Fruit fly (Drosophila melanogaster) whole organism, embryonic: Measurements from ENCODE around the gene CG10348.

ENCODE experiments used
- BEAF-32 ChIP-seq: fragments of 200-800 bp; sonication (Bioruptor generic); optimal IDR thresholded peaks from 3 replicates; lab custom pipeline; 2017; ENCODE audit warnings: missing biosample characterization, missing genetic modification characterization, mild to moderate bottlenecking, moderate library complexity, missing genetic modification reagents
- Bgb ChIP-seq: fragments of 200-800 bp; sonication (Bioruptor generic); IDR thresholded peaks from 2 replicates; pipeline ENCODE4 v1.3.6; 2022; ENCODE audit warnings: missing biosample characterization, missing genetic modification characterization; ENCODE audit not compliant: partially characterized antibody
- CG10462 ChIP-seq: fragments of 200-800 bp; sonication (Bioruptor generic); optimal IDR thresholded peaks from 2 replicates; lab custom pipeline; 2016; ENCODE audit warnings: missing biosample characterization, missing genetic modification characterization
- CG10565 ChIP-seq: fragments of 200-800 bp; sonication (Bioruptor generic); optimal IDR thresholded peaks from 3 replicates; lab custom pipeline; 2016; ENCODE audit warnings: missing biosample characterization, mild to moderate bottlenecking, missing genetic modification characterization
- CG10654 ChIP-seq: fragments of 200-800 bp; sonication (Bioruptor generic); optimal IDR thresholded peaks from 2 replicates; lab custom pipeline; 2016; ENCODE audit warnings: missing biosample characterization, missing genetic modification characterization
- CG13287 ChIP-seq: fragments of 200-800 bp; sonication (Bioruptor generic); IDR thresholded peaks from 2 replicates; pipeline ENCODE4 v1.3.6; 2022; ENCODE audit warnings: missing biosample characterization, missing genetic modification characterization; ENCODE audit not compliant: partially characterized antibody
- CG17912 ChIP-seq: fragments of 200-800 bp; sonication (Bioruptor generic); optimal IDR thresholded peaks from 2 replicates; lab custom pipeline; 2018; ENCODE audit warnings: missing biosample characterization, mild to moderate bottlenecking, missing genetic modification characterization
- CG18476 ChIP-seq: fragments of 200-800 bp; sonication (Bioruptor generic); optimal IDR thresholded peaks from 2 replicates; lab custom pipeline; 2016; ENCODE audit warnings: missing biosample characterization, mild to moderate bottlenecking, missing genetic modification characterization
- CG3065 ChIP-seq: fragments of 200-800 bp; sonication (Bioruptor generic); optimal IDR thresholded peaks from 2 replicates; lab custom pipeline; 2016; ENCODE audit warnings: missing biosample characterization, missing genetic modification characterization
- CG31365 ChIP-seq: fragments of 200-800 bp; sonication (Bioruptor generic); optimal IDR thresholded peaks from 2 replicates; lab custom pipeline; 2018; ENCODE audit warnings: missing biosample characterization, mild to moderate bottlenecking, missing genetic modification characterization
- CG34224 ChIP-seq: fragments of 200-800 bp; sonication (Bioruptor generic); IDR thresholded peaks from 3 replicates; pipeline ENCODE4 v1.3.6; 2022; ENCODE audit warnings: missing biosample characterization, missing genetic modification characterization; ENCODE audit not compliant: partially characterized antibody
- CG3726 ChIP-seq: fragments of 200-800 bp; sonication (Bioruptor generic); IDR thresholded peaks from 3 replicates; pipeline ENCODE4, ENCODE4 v1.3.6; 2022; ENCODE audit warnings: missing biosample characterization, missing genetic modification characterization
- CG4854 ChIP-seq: fragments of 200-800 bp; sonication (Bioruptor generic); optimal IDR thresholded peaks from 2 replicates; lab custom pipeline; 2016; ENCODE audit warnings: missing biosample characterization, missing genetic modification characterization, inconsistent platforms
- CG5953 ChIP-seq: fragments of 200-800 bp; sonication (Bioruptor generic); IDR thresholded peaks from 2 replicates; pipeline ENCODE4 v1.3.6; 2022; ENCODE audit warnings: missing biosample characterization, missing genetic modification characterization
- CG7372 ChIP-seq: fragments of 200-800 bp; sonication (Bioruptor generic); IDR thresholded peaks from 2 replicates; pipeline ENCODE4 v1.3.6; 2022; ENCODE audit warnings: missing biosample characterization, missing genetic modification characterization
- CG8944 ChIP-seq: fragments of 200-800 bp; sonication (Bioruptor generic); optimal IDR thresholded peaks from 3 replicates; lab custom pipeline; 2016; ENCODE audit warnings: missing biosample characterization, missing genetic modification characterization
- CG9215 ChIP-seq: fragments of 200-800 bp; sonication (Bioruptor generic); IDR thresholded peaks from 2 replicates; pipeline ENCODE4 v1.3.6; 2022; ENCODE audit warnings: missing biosample characterization, missing genetic modification characterization
- Chrac-16 ChIP-seq: fragments of 200-800 bp; sonication (Bioruptor generic); optimal IDR thresholded peaks from 3 replicates; lab custom pipeline; 2016; ENCODE audit warnings: missing biosample characterization, missing genetic modification characterization
- Dfd ChIP-seq, 2 experiments: fragments of >200 bp; optimal IDR thresholded peaks; 2 replicates each; lab custom pipeline; 2017; ENCODE audit warnings: missing biosample characterization in 2 of 2, missing genetic modification characterization in 2 of 2
- Dll ChIP-seq: fragments of 200-800 bp; sonication (Bioruptor generic); IDR thresholded peaks from 4 replicates; pipeline ENCODE4 v1.3.6; 2022; ENCODE audit warnings: missing biosample characterization, missing genetic modification characterization; ENCODE audit not compliant: partially characterized antibody
- Dp ChIP-seq: fragments of 200-800 bp; sonication (Bioruptor generic); optimal IDR thresholded peaks from 2 replicates; lab custom pipeline; 2018; ENCODE audit warnings: missing biosample characterization, mild to moderate bottlenecking, missing genetic modification characterization, moderate library complexity
- Fer1 ChIP-seq: fragments of 200-800 bp; sonication (Bioruptor generic); optimal IDR thresholded peaks from 2 replicates; lab custom pipeline; 2017; ENCODE audit warnings: missing biosample characterization, mild to moderate bottlenecking, missing genetic modification characterization
- Med ChIP-seq: fragments of 200-800 bp; sonication (Bioruptor generic); peaks from one replicate; lab custom pipeline; 2016; ENCODE audit warnings: missing biosample characterization, missing genetic modification characterization, mild to moderate bottlenecking, inconsistent platforms, moderate library complexity
- Neu2 ChIP-seq: fragments of 200-800 bp; sonication (Bioruptor generic); optimal IDR thresholded peaks from 3 replicates; lab custom pipeline; 2016; ENCODE audit warnings: missing biosample characterization, missing genetic modification characterization, borderline replicate concordance
- Nf-YA ChIP-seq: fragments of 200-800 bp; sonication (Bioruptor generic); IDR thresholded peaks from 2 replicates; pipeline ENCODE4 v1.3.6; 2022; ENCODE audit warnings: missing biosample characterization, missing genetic modification characterization
- Rfx ChIP-seq: fragments of 200-800 bp; sonication (Bioruptor generic); IDR thresholded peaks from 2 replicates; pipeline ENCODE4 v1.3.6; 2022; ENCODE audit warnings: missing biosample characterization, missing genetic modification characterization
- Sox100B ChIP-seq: fragments of 200-800 bp; sonication (Bioruptor generic); optimal IDR thresholded peaks from 3 replicates; lab custom pipeline; 2018; ENCODE audit warnings: missing biosample characterization, mild to moderate bottlenecking, missing genetic modification characterization
- Spps ChIP-seq: fragments of 200-800 bp; sonication (Bioruptor generic); optimal IDR thresholded peaks from 2 replicates; lab custom pipeline; 2018; ENCODE audit warnings: missing biosample characterization, mild to moderate bottlenecking, missing genetic modification characterization
- Xrp1 ChIP-seq: fragments of 200-800 bp; sonication (Bioruptor generic); IDR thresholded peaks from 2 replicates; pipeline ENCODE4 v1.3.6; 2022; ENCODE audit warnings: missing biosample characterization, missing genetic modification characterization
- bbx ChIP-seq: fragments of 200-800 bp; sonication (Bioruptor generic); IDR thresholded peaks from 2 replicates; pipeline ENCODE4 v1.3.6; 2022; ENCODE audit warnings: missing biosample characterization, missing genetic modification characterization; ENCODE audit not compliant: partially characterized antibody
- br ChIP-seq: fragments of >200 bp; optimal IDR thresholded peaks from 2 replicates; lab custom pipeline; 2017
- cato ChIP-seq: fragments of 200-800 bp; sonication (Bioruptor generic); optimal IDR thresholded peaks from 2 replicates; lab custom pipeline; 2016; ENCODE audit warnings: missing biosample characterization, missing genetic modification characterization, borderline replicate concordance
- disco-r ChIP-seq: fragments of 200-800 bp; sonication (Bioruptor generic); optimal IDR thresholded peaks from 2 replicates; lab custom pipeline; 2016; ENCODE audit warnings: missing biosample characterization, missing genetic modification characterization
- dm ChIP-seq: fragments of 200-800 bp; sonication (Bioruptor generic); optimal IDR thresholded peaks from 3 replicates; lab custom pipeline; 2016; ENCODE audit warnings: missing biosample characterization, missing genetic modification characterization
- ems ChIP-seq: fragments of 200-800 bp; sonication (Bioruptor generic); optimal IDR thresholded peaks from 3 replicates; lab custom pipeline; 2016; ENCODE audit warnings: missing biosample characterization, missing genetic modification characterization
- fd102C ChIP-seq: fragments of 200-800 bp; sonication (Bioruptor generic); optimal IDR thresholded peaks from 2 replicates; lab custom pipeline; 2018; ENCODE audit warnings: missing biosample characterization, mild to moderate bottlenecking, missing genetic modification characterization, moderate library complexity
- fu2 ChIP-seq: fragments of 200-800 bp; sonication (Bioruptor generic); optimal IDR thresholded peaks from 2 replicates; lab custom pipeline; 2016; ENCODE audit warnings: missing biosample characterization, missing genetic modification characterization
- gcm2 ChIP-seq: fragments of 200-800 bp; sonication (Bioruptor generic); optimal IDR thresholded peaks from 2 replicates; lab custom pipeline; 2016; ENCODE audit warnings: missing biosample characterization, missing genetic modification characterization
- grn ChIP-seq: fragments of 200-800 bp; sonication (Bioruptor generic); optimal IDR thresholded peaks from 3 replicates; lab custom pipeline; 2017; ENCODE audit warnings: missing biosample characterization, missing genetic modification characterization
- gsb-n ChIP-seq: fragments of 200-800 bp; sonication (Bioruptor generic); optimal IDR thresholded peaks from 3 replicates; lab custom pipeline; 2018; ENCODE audit warnings: missing biosample characterization, mild to moderate bottlenecking, missing genetic modification characterization
- gt ChIP-seq: fragments of 200-800 bp; sonication (Bioruptor generic); IDR thresholded peaks from 2 replicates; pipeline ENCODE4 v1.3.6; 2022; ENCODE audit warnings: missing biosample characterization, missing genetic modification characterization
- hth ChIP-seq: fragments of >200 bp; optimal IDR thresholded peaks from 2 replicates; lab custom pipeline; 2017; ENCODE audit warnings: inconsistent platforms
- jigr1 ChIP-seq: fragments of 200-800 bp; sonication (Bioruptor generic); IDR thresholded peaks from 3 replicates; pipeline ENCODE4 v1.3.6; 2022; ENCODE audit warnings: missing biosample characterization, missing genetic modification characterization
- kah ChIP-seq: fragments of 200-800 bp; sonication (Bioruptor generic); optimal IDR thresholded peaks from 2 replicates; lab custom pipeline; 2018; ENCODE audit warnings: missing biosample characterization, mild to moderate bottlenecking, missing genetic modification characterization
- nerfin-1 ChIP-seq: fragments of 200-800 bp; sonication (Bioruptor generic); optimal IDR thresholded peaks from 3 replicates; lab custom pipeline; 2019; ENCODE audit warnings: missing biosample characterization, mild to moderate bottlenecking, missing genetic modification characterization, moderate library complexity
- otp ChIP-seq: fragments of 200-800 bp; sonication (Bioruptor generic); IDR thresholded peaks from 3 replicates; pipeline ENCODE4, ENCODE4 v1.3.6; 2022; ENCODE audit warnings: missing biosample characterization, missing genetic modification characterization
- tx ChIP-seq: fragments of 200-800 bp; sonication (Bioruptor generic); optimal IDR thresholded peaks from 2 replicates; lab custom pipeline; 2016; ENCODE audit warnings: missing biosample characterization, missing genetic modification characterization
- vnd ChIP-seq: fragments of 200-800 bp; sonication (Bioruptor generic); IDR thresholded peaks from 3 replicates; pipeline ENCODE4 v1.3.6; 2022; ENCODE audit warnings: missing biosample characterization, missing genetic modification characterization; ENCODE audit not compliant: partially characterized antibody

CG10348 gene

dm6 chr2L:18676948-18677820 lies 55.1 kb downstream of the CG10348 start, which contains the start of the genes Mst36Fa and CG31751 (continued):
- peak; percentile 97 for TF ChIP-seq Dp (GFP tag; lab: Kevin White, UChicago)
- peak; percentile 45; the same call in 1 of the 4 replicates for TF ChIP-seq Dll
- TF ChIP-seq disco-r (GFP tag; lab: Kevin White, UChicago), result peak; percentile 77
- peak; percentile 88; the same call in 2 of the 3 replicates for TF ChIP-seq otp (GFP tag; lab: Robert Waterston, UW)
- TF ChIP-seq kah (GFP tag; lab: Kevin White, UChicago), result peak; percentile 63
- TF ChIP-seq Sox100B, result peak; percentile 86
- TF ChIP-seq fu2 (GFP tag; lab: Kevin White, UChicago), result peak; percentile 43
- TF ChIP-seq nerfin-1 (tag; lab: Kevin White, UChicago), result peak; percentile 60
- no peak for TF ChIP-seq Chrac-16 (GFP tag; lab: Kevin White, UChicago)
- no peak for TF ChIP-seq fd102C (GFP tag; lab: Kevin White, UChicago)
- peak; percentile 94 for TF ChIP-seq Med (GFP tag; lab: Kevin White, UChicago)
- TF ChIP-seq CG18476 (GFP tag; lab: Kevin White, UChicago), result peak; percentile 55
- no peak for TF ChIP-seq br
- TF ChIP-seq jigr1 (GFP tag; lab: Robert Waterston, UW), result no peak
- peak; percentile 22; the same call in 1 of the 2 replicates for TF ChIP-seq CG13287 (GFP tag; lab: Robert Waterston, UW)
- peak; percentile 63 for TF ChIP-seq CG8944 (GFP tag; lab: Kevin White, UChicago)
- TF ChIP-seq dm, result peak; percentile 47
- peak; percentile 51 for TF ChIP-seq Xrp1
- peak; percentile 71 for TF ChIP-seq CG7372 (GFP tag; lab: Robert Waterston, UW)
- no peak for TF ChIP-seq vnd
- TF ChIP-seq Bgb (GFP tag; lab: Robert Waterston, UW), result no peak
- peak; percentile 34; the same call in 2 of the 3 replicates for TF ChIP-seq CG34224 (GFP tag; lab: Robert Waterston, UW)
- TF ChIP-seq CG9215 (GFP tag; lab: Robert Waterston, UW), result peak; percentile 20; the same call in 1 of the 2 replicates
- TF ChIP-seq tx, result peak; percentile 78
- TF ChIP-seq CG31365 (tag; lab: Kevin White, UChicago), result peak; percentile 75
- peak; percentile 76 for TF ChIP-seq CG17912 (GFP tag; lab: Kevin White, UChicago)
- no peak for TF ChIP-seq CG10565 (GFP tag; lab: Kevin White, UChicago)
- peak; percentile 56 for TF ChIP-seq CG5953 (GFP tag; lab: Robert Waterston, UW)
- no peak for TF ChIP-seq CG3726
- peak; percentile 73 for TF ChIP-seq Nf-YA
- TF ChIP-seq bbx (GFP tag; lab: Robert Waterston, UW), result no peak
- peak; percentile 86 for TF ChIP-seq grn (GFP tag; lab: Kevin White, UChicago)
- peak; percentile 81 for TF ChIP-seq Rfx (GFP tag; lab: Robert Waterston, UW)
- TF ChIP-seq CG10462 (GFP tag; lab: Kevin White, UChicago), result peak; percentile 18
- TF ChIP-seq Fer1, result peak; percentile 92
- TF ChIP-seq gt (GFP tag; lab: Robert Waterston, UW), result no peak
- TF ChIP-seq Dfd (GFP tag; optimal IDR thresholded peaks at IDR 0.05; lab: Kevin White, UChicago), result no peak
- TF ChIP-seq CG3065 (GFP tag; lab: Kevin White, UChicago), result peak; percentile 74
- TF ChIP-seq gcm2 (GFP tag; lab: Kevin White, UChicago), result peak; percentile 47
- TF ChIP-seq ems (GFP tag; lab: Kevin White, UChicago), result peak; percentile 33
- peak; percentile 27 for TF ChIP-seq BEAF-32
- TF ChIP-seq CG10654 (GFP tag; lab: Kevin White, UChicago), result peak; percentile 75
- no peak for TF ChIP-seq cato (GFP tag; lab: Kevin White, UChicago)
- no peak for TF ChIP-seq Neu2 (GFP tag; lab: Kevin White, UChicago)
- no peak for TF ChIP-seq gsb-n (tag; lab: Kevin White, UChicago)
- peak; percentile 75 for TF ChIP-seq CG4854 (GFP tag; lab: Kevin White, UChicago)
- no peak for TF ChIP-seq Spps (tag; lab: Kevin White, UChicago)
- TF ChIP-seq hth (lab: Kevin White, UChicago), result no peak
